Worm (Caenorhabditis elegans) whole organism, L4 larva: Measurements from ENCODE around the gene mpst-4.

Source experiments
- ceh-32 ChIP-seq: sonication (generic microtip); optimal IDR thresholded peaks from 2 replicates; lab custom pipeline; 2016; ENCODE audit warnings: mild to moderate bottlenecking, missing genetic modification characterization, missing compliant biosample characterization; ENCODE audit not compliant: poor library complexity
- ceh-82 ChIP-seq: sonication (generic microtip); optimal IDR thresholded peaks from 2 replicates; lab custom pipeline; 2017; ENCODE audit warnings: missing biosample characterization, missing genetic modification characterization
- daf-16 ChIP-seq, 3 experiments: sonication (generic microtip); optimal IDR thresholded peaks; 2 replicates each; lab custom pipeline; 2016 to 2017; ENCODE audit warnings: missing genetic modification characterization in 3 of 3, missing genetic modification reagents in 3 of 3, mild to moderate bottlenecking in 2 of 3, missing compliant biosample characterization in 2 of 3, missing biosample characterization in 1 of 3, moderate library complexity in 1 of 3
- jun-1 ChIP-seq: fragments of 150-350 bp; optimal IDR thresholded peaks from 2 replicates; lab custom pipeline; 2014; ENCODE audit warnings: missing biosample characterization, missing genetic modification reagents, missing genetic modification characterization
- lim-7 ChIP-seq: fragments of 200-800 bp; sonication (Bioruptor generic); IDR thresholded peaks from 2 replicates; pipeline ENCODE4 v1.3.6; 2022; ENCODE audit warnings: missing genetic modification characterization, missing compliant biosample characterization
- nhr-102 ChIP-seq: sonication (generic microtip); optimal IDR thresholded peaks from 2 replicates; lab custom pipeline; 2016; ENCODE audit warnings: mild to moderate bottlenecking, missing genetic modification characterization, moderate library complexity, missing compliant biosample characterization
- nhr-237 ChIP-seq: sonication (generic microtip); optimal IDR thresholded peaks from 2 replicates; lab custom pipeline; 2017; ENCODE audit warnings: missing biosample characterization, missing genetic modification characterization
- nhr-25 ChIP-seq: sonication (generic microtip); optimal IDR thresholded peaks from 2 replicates; lab custom pipeline; 2017; ENCODE audit warnings: missing genetic modification characterization, mild to moderate bottlenecking, missing compliant biosample characterization, antibody characterized with exemption, moderate library complexity, borderline replicate concordance; ENCODE audit not compliant: insufficient read depth
- nhr-28 ChIP-seq: fragments of 150-350 bp; optimal IDR thresholded peaks from 2 replicates; lab custom pipeline; 2014; ENCODE audit warnings: missing biosample characterization, missing genetic modification characterization
- nhr-6 ChIP-seq: fragments of 150-350 bp; optimal IDR thresholded peaks from 2 replicates; lab custom pipeline; 2014; ENCODE audit warnings: missing biosample characterization, missing genetic modification characterization
- php-3 ChIP-seq: fragments of 200-800 bp; sonication (Bioruptor generic); IDR thresholded peaks from 2 replicates; pipeline ENCODE4 v1.3.6; 2022; ENCODE audit warnings: missing genetic modification reagents, missing genetic modification characterization, missing compliant biosample characterization
- sdz-12 ChIP-seq: fragments of 200-800 bp; sonication (Bioruptor generic); optimal IDR thresholded peaks from 2 replicates; lab custom pipeline; 2018; ENCODE audit warnings: mild to moderate bottlenecking, missing genetic modification characterization, missing compliant biosample characterization
- snpc-4 ChIP-seq: fragments of 150-350 bp; optimal IDR thresholded peaks from 2 replicates; lab custom pipeline; 2014; ENCODE audit warnings: missing biosample characterization, missing genetic modification characterization
- unc-39 ChIP-seq: sonication (generic microtip); optimal IDR thresholded peaks from 2 replicates; lab custom pipeline; 2017; ENCODE audit warnings: missing biosample characterization, missing genetic modification characterization

DNA sequence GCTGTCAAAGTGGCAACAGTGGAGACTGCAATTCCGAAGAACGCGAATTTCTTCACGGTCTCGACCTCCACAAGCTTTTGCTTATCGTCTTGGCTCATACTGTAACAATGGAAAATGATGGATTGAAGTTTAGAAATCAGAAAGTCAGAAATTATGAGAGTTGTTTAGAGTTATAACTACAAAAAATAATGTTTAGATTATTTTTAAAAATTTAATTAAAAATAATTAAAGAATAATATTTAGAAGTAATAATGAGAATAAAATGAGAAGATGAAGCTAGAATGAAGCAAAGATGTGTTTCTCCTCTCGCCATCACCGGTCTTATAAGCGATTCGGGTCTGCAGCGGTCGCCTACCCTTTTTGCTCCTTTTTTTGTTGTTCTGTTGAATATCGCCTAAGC lies 9.8 kb upstream of the mpst-4 start, which contains the start of gene col-73:
- TF ChIP-seq ceh-32 (tag; lab: Kevin White, UChicago) (no peak), sdz-12 (GFP tag; lab: Kevin White, UChicago) (no peak), php-3 (GFP tag; lab: Robert Waterston, UW) (no peak), daf-16 (GFP tag; optimal IDR thresholded peaks at IDR 0.05; lab: Kevin White, UChicago) (no peak), daf-16 (tag; optimal IDR thresholded peaks at IDR 0.05; lab: Kevin White, UChicago) (no peak), snpc-4 (tag; lab: Kevin White, UChicago) (no peak), nhr-237 (tag; lab: Kevin White, UChicago) (no peak), nhr-28 (tag; lab: Kevin White, UChicago) (no peak), nhr-102 (tag; lab: Kevin White, UChicago) (no peak), unc-39 (tag; lab: Kevin White, UChicago) (no peak), nhr-25 (tag; lab: Kevin White, UChicago) (no peak), jun-1 (no peak), ceh-82 (tag; lab: Kevin White, UChicago) (no peak), lim-7 (no peak), nhr-6 (no peak)
